Worm (Caenorhabditis elegans) whole organism, L4/young adult: ENCODE results near the gene srh-37.

ENCODE experiments used
- W03F9.2 ChIP-seq: fragments of 150-350 bp; optimal IDR thresholded peaks from 2 replicates; lab custom pipeline; 2014; ENCODE audit warnings: missing biosample characterization, missing genetic modification characterization
- dao-5 ChIP-seq: sonication (generic microtip); optimal IDR thresholded peaks from 2 replicates; lab custom pipeline; 2016; ENCODE audit warnings: missing genotype, missing genetic modification characterization, moderate library complexity, missing compliant biosample characterization
- him-1 ChIP-seq: sonication (generic microtip); optimal IDR thresholded peaks from 2 replicates; lab custom pipeline; 2016; ENCODE audit warnings: missing genotype, missing genetic modification reagents, missing genetic modification characterization, missing compliant biosample characterization

DNA sequence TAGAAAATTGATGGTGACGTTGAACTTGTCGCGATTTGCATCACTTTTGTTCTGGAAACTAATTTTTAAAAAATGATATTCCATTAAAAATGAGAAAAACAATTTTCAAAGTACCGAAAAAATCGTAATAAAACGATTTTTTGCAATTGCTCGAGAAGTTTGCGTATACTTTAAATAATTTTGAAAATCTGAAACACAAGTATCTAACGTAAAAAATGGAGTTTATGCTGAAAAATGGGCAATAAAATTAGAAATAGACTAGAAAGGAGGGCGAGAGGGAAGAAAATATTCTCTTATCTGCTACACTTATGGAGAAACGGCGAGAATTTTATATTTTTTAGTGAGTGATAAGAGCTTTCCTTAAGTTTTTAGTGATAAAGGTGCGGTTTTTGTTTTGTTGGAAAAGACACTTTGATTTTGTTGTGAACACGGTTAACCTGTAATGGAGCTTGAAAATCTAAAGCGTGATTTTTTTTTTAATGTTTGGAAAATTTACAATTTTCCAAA, 29.0 kb downstream of the srh-37 start, which contains the start of gene nhr-130:
- TF ChIP-seq dao-5 (tag; lab: Kevin White, UChicago), result no peak
- TF ChIP-seq him-1 (tag; lab: Kevin White, UChicago), result no peak
- no peak for TF ChIP-seq W03F9.2 (tag; lab: Kevin White, UChicago)
